Worm (Caenorhabditis elegans): Measurements from ENCODE around the gene C06A1.3.

ce11 chrII:10543457-10544137, 28.5 kb upstream of the C06A1.3 start:
- no peak for TF ChIP-seq W03F9.2 (tag; optimal IDR thresholded peaks at IDR 0.05)
- peak; percentile 24 for TF ChIP-seq him-1 (tag; optimal IDR thresholded peaks at IDR 0.05)
- TF ChIP-seq dao-5 (tag; optimal IDR thresholded peaks at IDR 0.05) = no peak
